Fruit fly (Drosophila melanogaster) whole organism, embryonic: ENCODE results near the gene CG16719.

Experiments
- Bgb ChIP-seq: fragments of 200-800 bp; sonication (Bioruptor generic); IDR thresholded peaks from 2 replicates; pipeline ENCODE4 v1.3.6; 2022; ENCODE audit warnings: missing biosample characterization, missing genetic modification characterization; ENCODE audit not compliant: partially characterized antibody
- BtbVII ChIP-seq: fragments of 200-800 bp; sonication (Bioruptor generic); optimal IDR thresholded peaks from 3 replicates; lab custom pipeline; 2017; ENCODE audit warnings: missing biosample characterization, mild to moderate bottlenecking, missing genetic modification characterization
- CG12744 ChIP-seq: fragments of 200-800 bp; sonication (Bioruptor generic); optimal IDR thresholded peaks from 2 replicates; lab custom pipeline; 2016; ENCODE audit warnings: missing biosample characterization, missing genetic modification characterization
- CG13123 ChIP-seq: fragments of 200-800 bp; sonication (Bioruptor generic); optimal IDR thresholded peaks from 2 replicates; lab custom pipeline; 2016; ENCODE audit warnings: missing biosample characterization, missing genetic modification characterization
- CG14050 ChIP-seq: fragments of 200-800 bp; sonication (Bioruptor generic); IDR thresholded peaks from 3 replicates; pipeline ENCODE4 v1.3.6; 2022; ENCODE audit warnings: missing biosample characterization, missing genetic modification characterization
- CG14710 ChIP-seq: fragments of 200-800 bp; sonication (Bioruptor generic); optimal IDR thresholded peaks from 3 replicates; lab custom pipeline; 2019; ENCODE audit warnings: missing biosample characterization, mild to moderate bottlenecking, missing genetic modification characterization, moderate library complexity
- CG17385 ChIP-seq: fragments of 200-800 bp; sonication (Bioruptor generic); optimal IDR thresholded peaks from 3 replicates; lab custom pipeline; 2018; ENCODE audit warnings: missing biosample characterization, mild to moderate bottlenecking, missing genetic modification characterization
- CG2116 ChIP-seq: fragments of 200-800 bp; sonication (Bioruptor generic); optimal IDR thresholded peaks from 3 replicates; lab custom pipeline; 2018; ENCODE audit warnings: missing biosample characterization, mild to moderate bottlenecking, missing genetic modification characterization
- CG3065 ChIP-seq: fragments of 200-800 bp; sonication (Bioruptor generic); optimal IDR thresholded peaks from 2 replicates; lab custom pipeline; 2016; ENCODE audit warnings: missing biosample characterization, missing genetic modification characterization
- CG33213 ChIP-seq: fragments of 200-800 bp; sonication (Bioruptor generic); optimal IDR thresholded peaks from 3 replicates; lab custom pipeline; 2016; ENCODE audit warnings: missing biosample characterization, missing genetic modification characterization
- CG34376 ChIP-seq: fragments of 200-800 bp; sonication (Bioruptor generic); optimal IDR thresholded peaks from 2 replicates; lab custom pipeline; 2018; ENCODE audit warnings: missing biosample characterization, mild to moderate bottlenecking, missing genetic modification characterization
- CG34422 ChIP-seq: fragments of 200-800 bp; sonication (Bioruptor generic); IDR thresholded peaks from 3 replicates; pipeline ENCODE4 v1.3.6; 2022; ENCODE audit warnings: missing biosample characterization, missing genetic modification characterization
- CG4282 ChIP-seq: fragments of 200-800 bp; sonication (Bioruptor generic); optimal IDR thresholded peaks from 2 replicates; lab custom pipeline; 2016; ENCODE audit warnings: missing biosample characterization, missing genetic modification characterization
- CG6654 ChIP-seq: fragments of 200-800 bp; sonication (Bioruptor generic); optimal IDR thresholded peaks from 2 replicates; lab custom pipeline; 2017; ENCODE audit warnings: missing biosample characterization, mild to moderate bottlenecking, missing genetic modification characterization
- CG6683 ChIP-seq: fragments of 200-800 bp; sonication (Bioruptor generic); optimal IDR thresholded peaks from 2 replicates; lab custom pipeline; 2017; ENCODE audit warnings: missing biosample characterization, mild to moderate bottlenecking, missing genetic modification characterization, missing genetic modification reagents
- CG6791 ChIP-seq: fragments of 200-800 bp; sonication (Bioruptor generic); IDR thresholded peaks from 3 replicates; pipeline ENCODE4 v1.3.6; 2022; ENCODE audit warnings: missing biosample characterization, missing genetic modification characterization; ENCODE audit not compliant: partially characterized antibody
- CG7928 ChIP-seq: fragments of 200-800 bp; sonication (Bioruptor generic); optimal IDR thresholded peaks from 2 replicates; lab custom pipeline; 2017; ENCODE audit warnings: missing biosample characterization, mild to moderate bottlenecking, missing genetic modification characterization
- CG8478 ChIP-seq: fragments of >200 bp; optimal IDR thresholded peaks from 2 replicates; lab custom pipeline; 2018
- CG9817 ChIP-seq: fragments of 200-800 bp; sonication (Bioruptor generic); optimal IDR thresholded peaks from 2 replicates; lab custom pipeline; 2018; ENCODE audit warnings: missing biosample characterization, mild to moderate bottlenecking, missing genetic modification characterization, moderate library complexity
- Eip74EF ChIP-seq, 2 experiments: fragments of 200-800 bp in 1 of 2; fragments of >200 bp in 1 of 2; sonication (Bioruptor generic) in 1 of 2; optimal IDR thresholded peaks; 2 replicates each; lab custom pipeline; 2017 to 2019; ENCODE audit warnings: missing biosample characterization in 2 of 2, missing genetic modification characterization in 2 of 2, mild to moderate bottlenecking in 1 of 2, moderate library complexity in 1 of 2
- Elba2 ChIP-seq: fragments of 200-800 bp; sonication (Bioruptor generic); optimal IDR thresholded peaks from 3 replicates; lab custom pipeline; 2016; ENCODE audit warnings: missing biosample characterization, missing genetic modification characterization
- MBD-R2 ChIP-seq: fragments of 200-800 bp; sonication (Bioruptor generic); IDR thresholded peaks from 2 replicates; pipeline ENCODE4 v1.3.6; 2022; ENCODE audit warnings: missing biosample characterization, missing genetic modification characterization
- Med ChIP-seq: fragments of 200-800 bp; sonication (Bioruptor generic); peaks from one replicate; lab custom pipeline; 2016; ENCODE audit warnings: missing biosample characterization, missing genetic modification characterization, mild to moderate bottlenecking, inconsistent platforms, moderate library complexity
- Ptx1 ChIP-seq: fragments of 200-800 bp; sonication (Bioruptor generic); IDR thresholded peaks from 2 replicates; pipeline ENCODE4 v1.3.6; 2022; ENCODE audit warnings: missing biosample characterization, missing genetic modification characterization
- Side ChIP-seq: fragments of 200-800 bp; sonication (Bioruptor generic); optimal IDR thresholded peaks from 2 replicates; lab custom pipeline; 2016; ENCODE audit warnings: missing biosample characterization, missing genetic modification characterization
- Sry-δ ChIP-seq: fragments of 200-800 bp; sonication (Bioruptor generic); optimal IDR thresholded peaks from 2 replicates; lab custom pipeline; 2016; ENCODE audit warnings: missing biosample characterization, missing genetic modification characterization
- amos ChIP-seq: fragments of 200-800 bp; sonication (Bioruptor generic); IDR thresholded peaks from 2 replicates; pipeline ENCODE4 v1.3.6; 2022; ENCODE audit warnings: missing biosample characterization, missing genetic modification characterization; ENCODE audit not compliant: partially characterized antibody
- ato ChIP-seq: fragments of 200-800 bp; sonication (Bioruptor generic); IDR thresholded peaks from 2 replicates; pipeline ENCODE4 v1.3.6; 2022; ENCODE audit warnings: missing biosample characterization, missing genetic modification characterization; ENCODE audit not compliant: partially characterized antibody
- bbx ChIP-seq: fragments of 200-800 bp; sonication (Bioruptor generic); IDR thresholded peaks from 2 replicates; pipeline ENCODE4 v1.3.6; 2022; ENCODE audit warnings: missing biosample characterization, missing genetic modification characterization; ENCODE audit not compliant: partially characterized antibody
- caup ChIP-seq: fragments of 200-800 bp; sonication (Bioruptor generic); optimal IDR thresholded peaks from 3 replicates; lab custom pipeline; 2017; ENCODE audit warnings: missing biosample characterization, mild to moderate bottlenecking, missing genetic modification characterization, moderate library complexity; ENCODE audit not compliant: severe bottlenecking
- crol ChIP-seq: fragments of 200-800 bp; sonication (Bioruptor generic); IDR thresholded peaks from 2 replicates; pipeline ENCODE4 v1.3.6; 2022; ENCODE audit warnings: missing biosample characterization, missing genetic modification characterization
- crp ChIP-seq, 2 experiments: fragments of 200-800 bp; sonication (Bioruptor generic); optimal IDR thresholded peaks; 2 replicates in 1 of 2; 3 replicates in 1 of 2; lab custom pipeline; 2017; ENCODE audit warnings: missing biosample characterization in 2 of 2, missing genetic modification characterization in 2 of 2, mild to moderate bottlenecking in 1 of 2, moderate library complexity in 1 of 2
- dpn ChIP-seq, 2 experiments: fragments of 200-800 bp; sonication (Bioruptor generic); optimal IDR thresholded peaks; 3 replicates each; lab custom pipeline; 2016; ENCODE audit warnings: missing biosample characterization in 2 of 2, missing genetic modification characterization in 2 of 2
- exex ChIP-seq: fragments of 200-800 bp; sonication (Bioruptor generic); optimal IDR thresholded peaks from 4 replicates; lab custom pipeline; 2018; ENCODE audit warnings: missing biosample characterization, mild to moderate bottlenecking, missing genetic modification characterization, moderate library complexity
- ftz-f1 ChIP-seq: fragments of 200-800 bp; sonication (Bioruptor generic); optimal IDR thresholded peaks from 2 replicates; lab custom pipeline; 2016; ENCODE audit warnings: missing biosample characterization, missing genetic modification characterization
- hbn ChIP-seq: fragments of 200-800 bp; sonication (Bioruptor generic); IDR thresholded peaks from 2 replicates; pipeline ENCODE4 v1.3.6; 2022; ENCODE audit warnings: missing biosample characterization, missing genetic modification characterization; ENCODE audit not compliant: partially characterized antibody
- nerfin-1 ChIP-seq: fragments of 200-800 bp; sonication (Bioruptor generic); optimal IDR thresholded peaks from 3 replicates; lab custom pipeline; 2019; ENCODE audit warnings: missing biosample characterization, mild to moderate bottlenecking, missing genetic modification characterization, moderate library complexity
- nmo ChIP-seq: fragments of 200-800 bp; sonication (Bioruptor generic); optimal IDR thresholded peaks from 2 replicates; lab custom pipeline; 2018; ENCODE audit warnings: missing biosample characterization, mild to moderate bottlenecking, missing genetic modification characterization, moderate library complexity
- sd ChIP-seq: fragments of 200-800 bp; sonication (Bioruptor generic); optimal IDR thresholded peaks from 3 replicates; lab custom pipeline; 2018; ENCODE audit warnings: missing biosample characterization, mild to moderate bottlenecking, missing genetic modification characterization, moderate library complexity
- slp2 ChIP-seq: fragments of 200-800 bp; sonication (Bioruptor generic); optimal IDR thresholded peaks from 2 replicates; lab custom pipeline; 2016; ENCODE audit warnings: missing biosample characterization, missing genetic modification characterization
- sna ChIP-seq: fragments of 200-800 bp; sonication (Bioruptor generic); IDR thresholded peaks from 2 replicates; pipeline ENCODE4 v1.3.6; 2022; ENCODE audit warnings: missing biosample characterization, missing genetic modification characterization; ENCODE audit not compliant: partially characterized antibody
- sug ChIP-seq: fragments of 200-800 bp; optimal IDR thresholded peaks from 2 replicates; lab custom pipeline; 2019; ENCODE audit warnings: missing biosample characterization, mild to moderate bottlenecking, missing genetic modification characterization, moderate library complexity
- zen2 ChIP-seq: fragments of 200-800 bp; sonication (Bioruptor generic); IDR thresholded peaks from 3 replicates; pipeline ENCODE4 v1.3.6; 2022; ENCODE audit warnings: missing biosample characterization, missing genetic modification characterization; ENCODE audit not compliant: partially characterized antibody

The CG16719 gene

dm6 chr3L:9678994-9679393, 6.0 kb upstream of the CG16719 start, which contains the start of the genes fry and CG16717 (continued):
- TF ChIP-seq Eip74EF (GFP tag; optimal IDR thresholded peaks at IDR 0.05; lab: Kevin White, UChicago) (no peak), CG34422 (GFP tag; lab: Robert Waterston, UW) (peak; percentile 52; the same call in 1 of the 3 replicates), hbn (peak; percentile 73), ato (peak; percentile 36; the same call in 1 of the 2 replicates), zen2 (peak; percentile 69), CG17385 (GFP tag; lab: Kevin White, UChicago) (peak; percentile 92), Sry-δ (GFP tag; lab: Kevin White, UChicago) (peak; percentile 26), Med (GFP tag; lab: Kevin White, UChicago) (peak; percentile 32), CG14710 (tag; lab: Kevin White, UChicago) (peak; percentile 1), CG6791 (GFP tag; lab: Robert Waterston, UW) (peak; percentile 67), sna (peak; percentile 68; the same call in 1 of the 2 replicates), CG2116 (GFP tag; lab: Kevin White, UChicago) (peak; percentile 3), amos (GFP tag; lab: Robert Waterston, UW) (peak; percentile 57; the same call in 1 of the 2 replicates), Bgb (peak; percentile 68; the same call in 1 of the 2 replicates), bbx (GFP tag; lab: Robert Waterston, UW) (peak; percentile 61; the same call in 1 of the 2 replicates), CG13123 (GFP tag; lab: Kevin White, UChicago) (no peak), MBD-R2 (GFP tag; lab: Robert Waterston, UW) (peak; percentile 92), Elba2 (peak; percentile 48), crp (GFP tag; optimal IDR thresholded peaks at IDR 0.05; lab: Kevin White, UChicago) (peak; percentile 84 to 99), BtbVII (GFP tag; lab: Kevin White, UChicago) (peak; percentile 33)

dm6 chr3L:9680968-9681367, 4.0 kb upstream of the CG16719 start, which contains the start of gene alphaTub67C:
TSS of gene alphaTub67C (plus strand) at chr3L:9681268.
- TF ChIP-seq CG9817 (tag; lab: Kevin White, UChicago) (no peak), dpn (GFP tag; optimal IDR thresholded peaks at IDR 0.05; lab: Kevin White, UChicago) (no peak), exex (no peak), slp2 (no peak), Side (GFP tag; lab: Kevin White, UChicago) (no peak), CG6654 (no peak), Bgb (no peak), CG12744 (GFP tag; lab: Kevin White, UChicago) (no peak), CG7928 (GFP tag; lab: Kevin White, UChicago) (no peak), CG34422 (GFP tag; lab: Robert Waterston, UW) (no peak), CG33213 (GFP tag; lab: Kevin White, UChicago) (no peak), ftz-f1 (GFP tag; lab: Kevin White, UChicago) (no peak), CG3065 (GFP tag; lab: Kevin White, UChicago) (no peak), nerfin-1 (tag; lab: Kevin White, UChicago) (no peak), CG8478 (lab: Kevin White, UChicago) (no peak), CG14050 (GFP tag; lab: Robert Waterston, UW) (no peak), caup (GFP tag; lab: Kevin White, UChicago) (no peak), nmo (no peak)

dm6 chr3L:9687536-9687935, 2.6 kb downstream of the CG16719 start:
- no peak for TF ChIP-seq Ptx1 (GFP tag; lab: Robert Waterston, UW)
- no peak for TF ChIP-seq CG6683 (GFP tag; lab: Kevin White, UChicago)
- TF ChIP-seq sd (tag; lab: Kevin White, UChicago) = no peak
- TF ChIP-seq sug (tag; lab: Kevin White, UChicago) = peak; percentile 29
- TF ChIP-seq CG4282 (GFP tag; lab: Kevin White, UChicago) = no peak
- peak; percentile 42; the same call in 1 of the 2 replicates for TF ChIP-seq crol
- TF ChIP-seq CG34376 = peak; percentile 4
